Worm (Caenorhabditis elegans) whole organism, L4 larva: Measurements from ENCODE around the gene T07F12.4.

Source experiments
- mep-1 ChIP-seq: fragments of 150-350 bp; sonication (generic microtip); optimal IDR thresholded peaks from 3 replicates; lab custom pipeline; 2014; ENCODE audit warnings: missing biosample characterization, missing genetic modification characterization
- nhr-48 ChIP-seq: sonication (generic microtip); optimal IDR thresholded peaks from 2 replicates; lab custom pipeline; 2016; ENCODE audit warnings: mild to moderate bottlenecking, missing genetic modification characterization, missing compliant biosample characterization
- unc-62 ChIP-seq, 3 experiments: fragments of 150-350 bp in 1 of 3; sonication (generic microtip); optimal IDR thresholded peaks in 2 of 3; peaks in 1 of 3; 1 replicate in 1 of 3; 2 replicates in 2 of 3; lab custom pipeline; 2014 to 2017; ENCODE audit warnings: missing biosample characterization in 3 of 3, missing genetic modification characterization in 3 of 3, missing genetic modification reagents in 3 of 3, missing genotype in 1 of 3

DNA sequence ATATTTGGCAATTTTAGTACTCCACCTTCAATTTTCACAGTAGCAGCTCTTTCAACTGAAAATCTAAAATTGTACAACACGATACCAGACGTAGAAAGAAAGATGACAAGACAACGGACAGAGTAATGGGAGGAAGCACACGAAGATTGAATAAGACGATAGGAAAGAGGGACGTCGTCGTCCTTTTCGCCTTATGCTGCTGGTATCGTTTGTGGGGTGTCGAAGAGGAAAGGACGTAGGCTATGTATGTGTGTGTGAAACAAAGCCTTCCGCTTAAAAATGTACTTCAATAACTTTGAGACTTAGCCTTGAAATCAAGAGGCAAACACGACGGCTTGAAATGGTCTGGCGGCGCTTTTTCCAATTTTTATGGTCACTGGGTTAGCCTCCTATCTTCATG is 27.9 kb downstream of the T07F12.4 start:
- TF ChIP-seq unc-62 (GFP tag; optimal IDR thresholded peaks at IDR 0.05 in 1 of 2; lab: Kevin White, UChicago) (peak in 1 of 2 experiments; percentile 95), unc-62 (tag; optimal IDR thresholded peaks at IDR 0.05; lab: Kevin White, UChicago) (no peak), nhr-48 (tag; lab: Kevin White, UChicago) (no peak), mep-1 (tag; lab: Kevin White, UChicago) (peak; percentile 18)
